Worm (Caenorhabditis elegans) whole organism, young adult: Measurements from ENCODE around the gene Y43B11AL.1.

Experiments used
- B0035.1 ChIP-seq: sonication (generic microtip); optimal IDR thresholded peaks from 2 replicates; lab custom pipeline; 2016; ENCODE audit warnings: missing genetic modification characterization, mild to moderate bottlenecking, missing compliant biosample characterization, missing genotype, missing genetic modification reagents
- B0336.3 ChIP-seq: fragments of 200-800 bp; sonication (Bioruptor generic); IDR thresholded peaks from 2 replicates; pipeline ENCODE4 v1.3.6; 2022; ENCODE audit warnings: missing genetic modification characterization, missing compliant biosample characterization
- C06A6.2 ChIP-seq: fragments of 200-800 bp; sonication (Bioruptor generic); conservative IDR thresholded peaks from 2 replicates; pipeline ENCODE4 v1.3.6; 2022; ENCODE audit warnings: missing genetic modification characterization, missing compliant biosample characterization
- F33H1.4 ChIP-seq: fragments of 200-800 bp; sonication (Bioruptor generic); IDR thresholded peaks from 2 replicates; pipeline ENCODE4 v1.3.6; 2022; ENCODE audit warnings: missing genetic modification reagents, missing genetic modification characterization, missing compliant biosample characterization
- F39B2.1 ChIP-seq: fragments of 200-800 bp; sonication (Bioruptor generic); IDR thresholded peaks from 2 replicates; pipeline ENCODE4 v1.3.6; 2022; ENCODE audit warnings: missing genetic modification reagents, missing genetic modification characterization, missing compliant biosample characterization
- K11D2.4 ChIP-seq: fragments of 200-800 bp; sonication (Bioruptor generic); IDR thresholded peaks from 2 replicates; pipeline ENCODE4 v1.3.6; 2022; ENCODE audit warnings: missing genetic modification reagents, missing genetic modification characterization, missing compliant biosample characterization
- T07F8.4 ChIP-seq: sonication (generic microtip); optimal IDR thresholded peaks from 2 replicates; lab custom pipeline; 2016; ENCODE audit warnings: mild to moderate bottlenecking, missing genetic modification characterization, moderate library complexity, missing compliant biosample characterization
- T26A5.8 ChIP-seq: sonication (generic microtip); optimal IDR thresholded peaks from 2 replicates; lab custom pipeline; 2016; ENCODE audit warnings: missing genetic modification characterization, missing compliant biosample characterization
- Y53F4B.3 ChIP-seq: fragments of 200-800 bp; sonication (Bioruptor generic); IDR thresholded peaks from 2 replicates; pipeline ENCODE4 v1.3.6; 2022; ENCODE audit warnings: missing genetic modification reagents, missing genetic modification characterization, missing compliant biosample characterization
- Y53G8AR.9 ChIP-seq: fragments of 200-800 bp; sonication (Bioruptor generic); conservative IDR thresholded peaks from 2 replicates; pipeline ENCODE4 v1.3.6; 2022; ENCODE audit warnings: missing genetic modification reagents, missing genetic modification characterization, missing compliant biosample characterization
- Y67H2A.10 ChIP-seq: fragments of 200-800 bp; sonication (Bioruptor generic); conservative IDR thresholded peaks from 2 replicates; pipeline ENCODE4 v1.3.6; 2022; ENCODE audit warnings: missing genetic modification reagents, missing genetic modification characterization, missing compliant biosample characterization
- Y95B8A.8 ChIP-seq: fragments of 200-800 bp; sonication (Bioruptor generic); IDR thresholded peaks from 2 replicates; pipeline ENCODE4 v1.3.6; 2022; ENCODE audit warnings: missing genetic modification reagents, missing genetic modification characterization, missing compliant biosample characterization
- ZK185.1 ChIP-seq: sonication (generic microtip); optimal IDR thresholded peaks from 2 replicates; lab custom pipeline; 2016; ENCODE audit warnings: mild to moderate bottlenecking, missing genetic modification characterization, missing compliant biosample characterization; ENCODE audit not compliant: poor library complexity, severe bottlenecking
- akir-1 ChIP-seq: fragments of 200-800 bp; sonication (Bioruptor generic); optimal IDR thresholded peaks from 2 replicates; lab custom pipeline; 2018; ENCODE audit warnings: mild to moderate bottlenecking, missing genetic modification characterization, moderate library complexity, missing compliant biosample characterization
- aptf-2 ChIP-seq: fragments of 200-800 bp; sonication (Bioruptor generic); conservative IDR thresholded peaks from 2 replicates; pipeline ENCODE4 v1.3.6; 2022; ENCODE audit warnings: missing genetic modification reagents, missing genetic modification characterization, missing compliant biosample characterization
- attf-3 ChIP-seq: fragments of 200-800 bp; sonication (Bioruptor generic); conservative IDR thresholded peaks from 2 replicates; pipeline ENCODE4 v1.3.6; 2022; ENCODE audit warnings: missing genetic modification reagents, missing genetic modification characterization, missing compliant biosample characterization
- bed-2 ChIP-seq: fragments of 200-800 bp; sonication (Bioruptor generic); IDR thresholded peaks from 2 replicates; pipeline ENCODE4 v1.3.6; 2022; ENCODE audit warnings: missing genetic modification reagents, missing genetic modification characterization, missing compliant biosample characterization
- ccch-3 ChIP-seq: fragments of 200-800 bp; sonication (Bioruptor generic); optimal IDR thresholded peaks from 2 replicates; lab custom pipeline; 2018; ENCODE audit warnings: mild to moderate bottlenecking, missing genetic modification characterization, missing compliant biosample characterization
- ceh-40 ChIP-seq: fragments of 200-800 bp; sonication (Bioruptor generic); IDR thresholded peaks from 2 replicates; pipeline ENCODE4 v1.3.6; 2022; ENCODE audit warnings: missing genetic modification characterization, missing compliant biosample characterization
- ceh-91 ChIP-seq: fragments of 200-800 bp; sonication (Bioruptor generic); IDR thresholded peaks from 2 replicates; pipeline ENCODE4 v1.3.6; 2022; ENCODE audit warnings: missing genetic modification reagents, missing genetic modification characterization, missing compliant biosample characterization
- die-1 ChIP-seq: sonication (generic microtip); optimal IDR thresholded peaks from 2 replicates; lab custom pipeline; 2016; ENCODE audit warnings: missing genotype, mild to moderate bottlenecking, missing genetic modification characterization, missing compliant biosample characterization
- egl-44 ChIP-seq: fragments of 200-800 bp; sonication (Bioruptor generic); IDR thresholded peaks from 2 replicates; pipeline ENCODE4 v1.3.6; 2022; ENCODE audit warnings: missing genetic modification reagents, missing genetic modification characterization, missing compliant biosample characterization
- egrh-3 ChIP-seq: fragments of 200-800 bp; sonication (Bioruptor generic); IDR thresholded peaks from 2 replicates; pipeline ENCODE4 v1.3.6; 2022; ENCODE audit warnings: missing genetic modification reagents, missing genetic modification characterization, missing compliant biosample characterization
- ekl-4 ChIP-seq: fragments of 200-800 bp; sonication (Bioruptor generic); IDR thresholded peaks from 2 replicates; pipeline ENCODE4 v1.3.6; 2022; ENCODE audit warnings: missing genetic modification reagents, missing genetic modification characterization, missing compliant biosample characterization
- fkh-3 ChIP-seq: sonication (generic microtip); optimal IDR thresholded peaks from 2 replicates; lab custom pipeline; 2016; ENCODE audit warnings: mild to moderate bottlenecking, missing genetic modification characterization, missing compliant biosample characterization
- him-1 ChIP-seq: sonication (generic microtip); optimal IDR thresholded peaks from 2 replicates; lab custom pipeline; 2016; ENCODE audit warnings: missing genotype, missing genetic modification reagents, missing genetic modification characterization, missing compliant biosample characterization
- hlh-26 ChIP-seq: fragments of 200-800 bp; sonication (Bioruptor generic); conservative IDR thresholded peaks from 2 replicates; pipeline ENCODE4 v1.3.6; 2022; ENCODE audit warnings: missing genetic modification reagents, missing genetic modification characterization, missing compliant biosample characterization
- hmg-1.2 ChIP-seq: fragments of 200-800 bp; sonication (Bioruptor generic); IDR thresholded peaks from 2 replicates; pipeline ENCODE4 v1.3.6; 2022; ENCODE audit warnings: missing genetic modification reagents, missing genetic modification characterization, missing compliant biosample characterization
- hmg-20 ChIP-seq: fragments of 200-800 bp; sonication (Bioruptor generic); IDR thresholded peaks from 2 replicates; pipeline ENCODE4 v1.3.6; 2022; ENCODE audit warnings: missing genetic modification reagents, missing genetic modification characterization, missing compliant biosample characterization
- hrde-1 ChIP-seq: sonication (generic microtip); optimal IDR thresholded peaks from 2 replicates; lab custom pipeline; 2016; ENCODE audit warnings: missing genetic modification characterization, mild to moderate bottlenecking, missing compliant biosample characterization, moderate library complexity, missing genotype, missing genetic modification reagents, borderline replicate concordance
- let-607 ChIP-seq, 2 experiments: fragments of 200-800 bp in 1 of 2; sonication (Bioruptor generic) in 1 of 2; sonication (generic microtip) in 1 of 2; optimal IDR thresholded peaks; 2 replicates each; lab custom pipeline; 2016 to 2018; ENCODE audit warnings: mild to moderate bottlenecking in 2 of 2, missing compliant biosample characterization in 2 of 2, missing genetic modification characterization in 2 of 2, moderate library complexity in 2 of 2, missing genotype in 1 of 2
- lin-35 ChIP-seq, 3 experiments: fragments of 150-350 bp in 2 of 3; sonication (generic microtip) in 1 of 3; optimal IDR thresholded peaks; 2 replicates each; lab custom pipeline; 2014 to 2018; ENCODE audit warnings: missing biosample characterization in 3 of 3, missing genetic modification characterization in 3 of 3, missing genetic modification reagents in 3 of 3
- madf-3 ChIP-seq: fragments of 200-800 bp; sonication (Bioruptor generic); IDR thresholded peaks from 2 replicates; pipeline ENCODE4 v1.3.6; 2022; ENCODE audit warnings: missing genetic modification reagents, missing genetic modification characterization, missing compliant biosample characterization
- madf-6 ChIP-seq: fragments of 200-800 bp; sonication (Bioruptor generic); IDR thresholded peaks from 2 replicates; pipeline ENCODE4 v1.3.6; 2022; ENCODE audit warnings: missing genetic modification reagents, missing genetic modification characterization, missing compliant biosample characterization
- mxl-1 ChIP-seq: sonication (generic microtip); optimal IDR thresholded peaks from 2 replicates; lab custom pipeline; 2016; ENCODE audit warnings: missing genetic modification characterization, missing compliant biosample characterization
- nfyb-1 ChIP-seq: fragments of 200-800 bp; sonication (Bioruptor generic); IDR thresholded peaks from 2 replicates; pipeline ENCODE4 v1.3.6; 2022; ENCODE audit warnings: missing genetic modification reagents, missing genetic modification characterization, missing compliant biosample characterization
- nhr-120 ChIP-seq: fragments of 200-800 bp; sonication (Bioruptor generic); IDR thresholded peaks from 2 replicates; pipeline ENCODE4 v1.3.6; 2022; ENCODE audit warnings: missing genetic modification characterization, missing compliant biosample characterization
- nhr-27 ChIP-seq: fragments of 200-800 bp; sonication (Bioruptor generic); optimal IDR thresholded peaks from 2 replicates; lab custom pipeline; 2018; ENCODE audit warnings: mild to moderate bottlenecking, missing genetic modification characterization, moderate library complexity, missing compliant biosample characterization
- nhr-80 ChIP-seq: sonication (generic microtip); optimal IDR thresholded peaks from 2 replicates; lab custom pipeline; 2016; ENCODE audit warnings: missing genetic modification characterization, missing compliant biosample characterization
- pbrm-1 ChIP-seq: fragments of 200-800 bp; sonication (Bioruptor generic); IDR thresholded peaks from 2 replicates; pipeline ENCODE4 v1.3.6; 2022; ENCODE audit warnings: missing genetic modification reagents, missing genetic modification characterization, missing compliant biosample characterization
- rcor-1 ChIP-seq: fragments of 200-800 bp; sonication (Bioruptor generic); IDR thresholded peaks from 2 replicates; pipeline ENCODE4 v1.3.6; 2022; ENCODE audit warnings: missing genetic modification reagents, missing genetic modification characterization, missing compliant biosample characterization
- repo-1 ChIP-seq: sonication (generic microtip); optimal IDR thresholded peaks from 2 replicates; lab custom pipeline; 2017; ENCODE audit warnings: mild to moderate bottlenecking, missing genetic modification characterization, missing compliant biosample characterization
- tbp1 ChIP-seq: fragments of 200-800 bp; sonication (Bioruptor generic); optimal IDR thresholded peaks from 2 replicates; lab custom pipeline; 2018; ENCODE audit warnings: mild to moderate bottlenecking, missing genetic modification characterization, missing compliant biosample characterization
- tlf-1 ChIP-seq: fragments of 200-800 bp; sonication (Bioruptor generic); optimal IDR thresholded peaks from 2 replicates; lab custom pipeline; 2018; ENCODE audit warnings: mild to moderate bottlenecking, missing genetic modification characterization, missing compliant biosample characterization
- unc-130 ChIP-seq: sonication (generic microtip); optimal IDR thresholded peaks from 2 replicates; lab custom pipeline; 2016; ENCODE audit warnings: missing genetic modification reagents, missing genetic modification characterization, missing compliant biosample characterization
- xnd-1 ChIP-seq: sonication (generic microtip); optimal IDR thresholded peaks from 2 replicates; lab custom pipeline; 2016; ENCODE audit warnings: missing genotype, missing genetic modification reagents, missing genetic modification characterization, missing compliant biosample characterization
- zfh-2 ChIP-seq: fragments of 200-800 bp; sonication (Bioruptor generic); conservative IDR thresholded peaks from 2 replicates; pipeline ENCODE4 v1.3.6; 2022; ENCODE audit warnings: missing genetic modification reagents, missing genetic modification characterization, missing compliant biosample characterization
- ztf-18 ChIP-seq: sonication (generic microtip); optimal IDR thresholded peaks from 2 replicates; lab custom pipeline; 2016; ENCODE audit warnings: missing genotype, mild to moderate bottlenecking, missing genetic modification characterization, missing compliant biosample characterization

Y43B11AL.1 gene

ce11 chrIV:7044552-7045139 lies 20.5 kb upstream of the Y43B11AL.1 start, which contains the start of gene tin-9.1 (continued):
- TF ChIP-seq pbrm-1 (GFP tag; lab: Robert Waterston, UW), result no peak
- 0 out of 2 replicates have a peak, but pooled peaks have one; percentile 50 for TF ChIP-seq ekl-4 (GFP tag; lab: Robert Waterston, UW)
- TF ChIP-seq B0336.3 (GFP tag; lab: Robert Waterston, UW), result no peak
- TF ChIP-seq K11D2.4 (GFP tag; lab: Robert Waterston, UW), result peak; percentile 42; the same call in 1 of the 2 replicates
- TF ChIP-seq rcor-1 (GFP tag; lab: Robert Waterston, UW), result 0 out of 2 replicates have a peak, but pooled peaks have one; percentile 9
- TF ChIP-seq madf-6 (GFP tag; lab: Robert Waterston, UW), result peak; percentile 73
- no peak for TF ChIP-seq die-1 (tag; lab: Kevin White, UChicago)
- no peak for TF ChIP-seq tlf-1
- TF ChIP-seq fkh-3 (tag; lab: Kevin White, UChicago), result no peak
- TF ChIP-seq hrde-1, result no peak
- TF ChIP-seq him-1 (tag; lab: Kevin White, UChicago), result peak; percentile 63
- peak; percentile 93 for TF ChIP-seq ztf-18
- TF ChIP-seq madf-3 (GFP tag; lab: Robert Waterston, UW), result no peak
- TF ChIP-seq F33H1.4 (GFP tag; lab: Robert Waterston, UW), result peak; percentile 50
- TF ChIP-seq nhr-80, result peak; percentile 30
- no peak for TF ChIP-seq bed-2 (GFP tag; lab: Robert Waterston, UW)
- no peak for TF ChIP-seq Y67H2A.10
- no peak for TF ChIP-seq B0035.1 (tag; lab: Kevin White, UChicago)
- no peak for TF ChIP-seq Y53G8AR.9
- TF ChIP-seq hmg-1.2 (GFP tag; lab: Robert Waterston, UW), result peak; percentile 70
- TF ChIP-seq hlh-26, result no peak
- no peak for TF ChIP-seq hmg-20 (GFP tag; lab: Robert Waterston, UW)
- no peak for TF ChIP-seq mxl-1
- no peak for TF ChIP-seq repo-1 (tag; lab: Kevin White, UChicago)
- TF ChIP-seq ceh-91 (GFP tag; lab: Robert Waterston, UW), result 0 out of 2 replicates have a peak, but pooled peaks have one; percentile 24
- no peak for TF ChIP-seq unc-130
- no peak for TF ChIP-seq Y53F4B.3
- TF ChIP-seq F39B2.1, result no peak
- TF ChIP-seq ccch-3 (GFP tag; lab: Kevin White, UChicago), result no peak
- no peak for TF ChIP-seq T26A5.8 (tag; lab: Kevin White, UChicago)
- no peak for TF ChIP-seq akir-1 (GFP tag; lab: Kevin White, UChicago)
- TF ChIP-seq let-607 (tag; optimal IDR thresholded peaks at IDR 0.05; lab: Kevin White, UChicago), result peak in 1 of 2 experiments; percentile 1
- no peak for TF ChIP-seq T07F8.4 (tag; lab: Kevin White, UChicago)
- TF ChIP-seq egrh-3 (GFP tag; lab: Robert Waterston, UW), result no peak
- TF ChIP-seq xnd-1 (tag; lab: Kevin White, UChicago), result no peak
- no peak for TF ChIP-seq nhr-120 (GFP tag; lab: Robert Waterston, UW)
- TF ChIP-seq lin-35 (GFP tag; optimal IDR thresholded peaks at IDR 0.05; lab: Kevin White, UChicago), result peak in 1 of 3 experiments; percentile 67
- TF ChIP-seq nfyb-1 (GFP tag; lab: Robert Waterston, UW), result 0 out of 2 replicates have a peak, but pooled peaks have one; percentile 50
- no peak for TF ChIP-seq attf-3 (GFP tag; lab: Robert Waterston, UW)
- no peak for TF ChIP-seq aptf-2 (GFP tag; lab: Robert Waterston, UW)
- TF ChIP-seq tbp1 (GFP tag; lab: Kevin White, UChicago), result peak; percentile 31
- TF ChIP-seq C06A6.2 (GFP tag; lab: Robert Waterston, UW), result no peak
- no peak for TF ChIP-seq Y95B8A.8
- peak; percentile 13 for TF ChIP-seq ZK185.1
- TF ChIP-seq zfh-2 (GFP tag; lab: Robert Waterston, UW), result no peak
- TF ChIP-seq egl-44 (GFP tag; lab: Robert Waterston, UW), result no peak
- TF ChIP-seq ceh-40 (GFP tag; lab: Robert Waterston, UW), result no peak
- TF ChIP-seq nhr-27 (tag; lab: Kevin White, UChicago), result no peak
